Fruit fly (Drosophila melanogaster): Measurements from ENCODE around the gene CG13385.

DNA sequence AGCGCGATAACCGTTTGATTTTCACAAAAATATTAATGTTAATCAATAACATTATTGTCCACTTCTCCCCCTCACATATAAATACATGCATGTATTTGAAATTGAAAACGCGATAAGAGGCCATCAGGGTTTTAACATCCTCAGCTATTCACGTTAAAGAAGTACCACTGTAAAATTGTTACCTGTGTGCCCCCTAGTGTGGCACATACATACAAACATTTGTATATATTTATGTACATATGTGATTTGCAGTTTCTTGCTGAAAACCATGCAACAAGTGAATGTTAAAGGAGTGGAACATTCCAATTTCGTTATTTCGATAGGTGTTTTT is 33.5 kb upstream of the CG13385 start:
- TF ChIP-seq tai (GFP tag; optimal IDR thresholded peaks at IDR 0.05) (no peak), psq (GFP tag; optimal IDR thresholded peaks at IDR 0.05) (no peak), HLH106 (tag; optimal IDR thresholded peaks at IDR 0.05) (no peak), sv (GFP tag; optimal IDR thresholded peaks at IDR 0.05) (no peak), Dif (GFP tag; optimal IDR thresholded peaks at IDR 0.05; ENCODE audit: partially characterized antibody) (no peak), ey (GFP tag; optimal IDR thresholded peaks at IDR 0.05) (no peak), Abd-B (GFP tag; optimal IDR thresholded peaks at IDR 0.05) (no peak), dmrt93B (GFP tag; optimal IDR thresholded peaks at IDR 0.05) (no peak), h (GFP tag; optimal IDR thresholded peaks at IDR 0.05) (no peak), Hr83 (GFP tag; optimal IDR thresholded peaks at IDR 0.05; ENCODE audit: poor library complexity, severe bottlenecking) (no peak), Mio (GFP tag; optimal IDR thresholded peaks at IDR 0.05) (no peak), OdsH (GFP tag; optimal IDR thresholded peaks at IDR 0.05) (no peak), Myc (optimal IDR thresholded peaks at IDR 0.05) (no peak)

All from whole organism, wandering third instar larva.